Fruit fly (Drosophila melanogaster) whole organism, embryonic: Measurements from ENCODE around the gene Dscam3.

ENCODE experiments used
- ATbp ChIP-seq: fragments of 200-800 bp; sonication (Bioruptor generic); optimal IDR thresholded peaks from 2 replicates; lab custom pipeline; 2017; ENCODE audit warnings: missing biosample characterization, mild to moderate bottlenecking, missing genetic modification characterization, missing genetic modification reagents
- Antp ChIP-seq: fragments of 200-800 bp; sonication (Bioruptor generic); optimal IDR thresholded peaks from 3 replicates; lab custom pipeline; 2016; ENCODE audit warnings: missing biosample characterization, missing genetic modification characterization
- Bdp1 ChIP-seq: fragments of 200-800 bp; sonication (Bioruptor generic); optimal IDR thresholded peaks from 3 replicates; lab custom pipeline; 2016; ENCODE audit warnings: missing biosample characterization, missing genetic modification characterization
- CG11695 ChIP-seq: fragments of 200-800 bp; sonication (Bioruptor generic); IDR thresholded peaks from 3 replicates; pipeline ENCODE4 v1.3.6; 2022; ENCODE audit warnings: missing biosample characterization, missing genetic modification characterization
- CG14014 ChIP-seq: fragments of 200-800 bp; sonication (Bioruptor generic); IDR thresholded peaks from 2 replicates; pipeline ENCODE4 v1.3.6; 2022; ENCODE audit warnings: missing biosample characterization, missing genetic modification characterization
- CG14710 ChIP-seq: fragments of 200-800 bp; sonication (Bioruptor generic); optimal IDR thresholded peaks from 3 replicates; lab custom pipeline; 2019; ENCODE audit warnings: missing biosample characterization, mild to moderate bottlenecking, missing genetic modification characterization, moderate library complexity
- CG14860 ChIP-seq: fragments of 200-800 bp; sonication (Bioruptor generic); IDR thresholded peaks from 3 replicates; pipeline ENCODE4 v1.3.6; 2022; ENCODE audit warnings: missing biosample characterization, missing genetic modification characterization; ENCODE audit not compliant: partially characterized antibody
- CG17829 ChIP-seq: fragments of 200-800 bp; optimal IDR thresholded peaks from 2 replicates; lab custom pipeline; 2019; ENCODE audit warnings: missing biosample characterization, mild to moderate bottlenecking, missing genetic modification characterization, moderate library complexity
- CG2129 ChIP-seq: fragments of 200-800 bp; sonication (Bioruptor generic); IDR thresholded peaks from 2 replicates; pipeline ENCODE4 v1.3.6; 2022; ENCODE audit warnings: missing biosample characterization, missing genetic modification characterization; ENCODE audit not compliant: partially characterized antibody
- CG2202 ChIP-seq: fragments of 200-800 bp; sonication (Bioruptor generic); optimal IDR thresholded peaks from 2 replicates; lab custom pipeline; 2018; ENCODE audit warnings: missing biosample characterization, mild to moderate bottlenecking, missing genetic modification characterization
- CG31388 ChIP-seq: fragments of 200-800 bp; sonication (Bioruptor generic); optimal IDR thresholded peaks from 2 replicates; lab custom pipeline; 2016; ENCODE audit warnings: missing biosample characterization, missing genetic modification characterization
- CG32772 ChIP-seq: fragments of 200-800 bp; sonication (Bioruptor generic); IDR thresholded peaks from 2 replicates; pipeline ENCODE4 v1.3.6; 2022; ENCODE audit warnings: missing biosample characterization, missing genetic modification characterization
- CG34224 ChIP-seq: fragments of 200-800 bp; sonication (Bioruptor generic); IDR thresholded peaks from 3 replicates; pipeline ENCODE4 v1.3.6; 2022; ENCODE audit warnings: missing biosample characterization, missing genetic modification characterization; ENCODE audit not compliant: partially characterized antibody
- CG34376 ChIP-seq: fragments of 200-800 bp; sonication (Bioruptor generic); optimal IDR thresholded peaks from 2 replicates; lab custom pipeline; 2018; ENCODE audit warnings: missing biosample characterization, mild to moderate bottlenecking, missing genetic modification characterization
- CG4854 ChIP-seq: fragments of 200-800 bp; sonication (Bioruptor generic); optimal IDR thresholded peaks from 2 replicates; lab custom pipeline; 2016; ENCODE audit warnings: missing biosample characterization, missing genetic modification characterization, inconsistent platforms
- CG5245 ChIP-seq: fragments of 200-800 bp; sonication (Bioruptor generic); optimal IDR thresholded peaks from 3 replicates; lab custom pipeline; 2016; ENCODE audit warnings: missing biosample characterization, missing genetic modification characterization
- CG7928 ChIP-seq: fragments of 200-800 bp; sonication (Bioruptor generic); optimal IDR thresholded peaks from 2 replicates; lab custom pipeline; 2017; ENCODE audit warnings: missing biosample characterization, mild to moderate bottlenecking, missing genetic modification characterization
- CHES-1-like ChIP-seq: fragments of 200-800 bp; sonication (Bioruptor generic); optimal IDR thresholded peaks from 2 replicates; lab custom pipeline; 2016; ENCODE audit warnings: missing biosample characterization, missing genetic modification characterization
- Dfd ChIP-seq, 2 experiments: fragments of >200 bp; optimal IDR thresholded peaks; 2 replicates each; lab custom pipeline; 2017; ENCODE audit warnings: missing biosample characterization in 2 of 2, missing genetic modification characterization in 2 of 2
- Dll ChIP-seq: fragments of 200-800 bp; sonication (Bioruptor generic); IDR thresholded peaks from 4 replicates; pipeline ENCODE4 v1.3.6; 2022; ENCODE audit warnings: missing biosample characterization, missing genetic modification characterization; ENCODE audit not compliant: partially characterized antibody
- Dref ChIP-seq: fragments of 200-800 bp; sonication (Bioruptor generic); IDR thresholded peaks from 2 replicates; pipeline ENCODE4 v1.3.6; 2022; ENCODE audit warnings: missing biosample characterization, missing genetic modification characterization
- HLHmδ ChIP-seq: fragments of 200-800 bp; sonication (Bioruptor generic); optimal IDR thresholded peaks from 2 replicates; lab custom pipeline; 2018; ENCODE audit warnings: missing biosample characterization, mild to moderate bottlenecking, missing genetic modification characterization, moderate library complexity
- Hmx ChIP-seq: fragments of 200-800 bp; sonication (Bioruptor generic); optimal IDR thresholded peaks from 2 replicates; lab custom pipeline; 2016; ENCODE audit warnings: missing biosample characterization, missing genetic modification characterization
- Lpt ChIP-seq: fragments of >200 bp; optimal IDR thresholded peaks from 2 replicates; lab custom pipeline; 2018; ENCODE audit warnings: missing biosample characterization, missing genetic modification characterization
- Myb ChIP-seq: fragments of 200-800 bp; sonication (Bioruptor generic); optimal IDR thresholded peaks from 2 replicates; lab custom pipeline; 2016; ENCODE audit warnings: missing biosample characterization, missing genetic modification characterization
- Nf-YC ChIP-seq: fragments of 200-800 bp; optimal IDR thresholded peaks from 3 replicates; lab custom pipeline; 2019; ENCODE audit warnings: missing biosample characterization, mild to moderate bottlenecking, missing genetic modification characterization, moderate library complexity
- Oaz ChIP-seq: fragments of 200-800 bp; sonication (Bioruptor generic); IDR thresholded peaks from 2 replicates; pipeline ENCODE4 v1.3.6; 2022; ENCODE audit warnings: missing biosample characterization, missing genetic modification characterization
- Opbp ChIP-seq: fragments of 200-800 bp; sonication (Bioruptor generic); IDR thresholded peaks from 3 replicates; pipeline ENCODE4 v1.3.6; 2022; ENCODE audit warnings: missing biosample characterization, missing genetic modification characterization; ENCODE audit not compliant: partially characterized antibody
- Rfx ChIP-seq: fragments of 200-800 bp; sonication (Bioruptor generic); IDR thresholded peaks from 2 replicates; pipeline ENCODE4 v1.3.6; 2022; ENCODE audit warnings: missing biosample characterization, missing genetic modification characterization
- al ChIP-seq: fragments of 200-800 bp; sonication (Bioruptor generic); IDR thresholded peaks from 2 replicates; pipeline ENCODE4 v1.3.6; 2022; ENCODE audit warnings: missing biosample characterization, missing genetic modification characterization
- aop ChIP-seq: fragments of 200-800 bp; sonication (Bioruptor generic); IDR thresholded peaks from 2 replicates; pipeline ENCODE4 v1.3.6; 2022; ENCODE audit warnings: missing biosample characterization, missing genetic modification characterization
- ase ChIP-seq: fragments of 200-800 bp; sonication (Bioruptor generic); IDR thresholded peaks from 3 replicates; pipeline ENCODE4 v1.3.6; 2022; ENCODE audit warnings: missing biosample characterization, missing genetic modification characterization
- bsh ChIP-seq, 2 experiments: fragments of 200-800 bp; sonication (Bioruptor generic); optimal IDR thresholded peaks; 2 replicates each; lab custom pipeline; 2017 to 2018; ENCODE audit warnings: mild to moderate bottlenecking in 2 of 2, missing biosample characterization in 2 of 2, missing genetic modification characterization in 2 of 2, moderate library complexity in 1 of 2
- cad ChIP-seq: fragments of >200 bp; optimal IDR thresholded peaks from 2 replicates; lab custom pipeline; 2017; ENCODE audit warnings: missing biosample characterization, missing genetic modification characterization
- cato ChIP-seq: fragments of 200-800 bp; sonication (Bioruptor generic); optimal IDR thresholded peaks from 2 replicates; lab custom pipeline; 2016; ENCODE audit warnings: missing biosample characterization, missing genetic modification characterization, borderline replicate concordance
- cwo ChIP-seq: fragments of 200-800 bp; sonication (Bioruptor generic); optimal IDR thresholded peaks from 3 replicates; lab custom pipeline; 2017; ENCODE audit warnings: missing biosample characterization, missing genetic modification characterization, mild to moderate bottlenecking, moderate library complexity, missing genetic modification reagents
- dati ChIP-seq: fragments of 200-800 bp; sonication (Bioruptor generic); IDR thresholded peaks from 2 replicates; pipeline ENCODE4 v1.3.6; 2022; ENCODE audit warnings: missing biosample characterization, missing genetic modification characterization
- esg ChIP-seq: fragments of 200-800 bp; sonication (Bioruptor generic); conservative IDR thresholded peaks from 2 replicates; pipeline ENCODE4 v1.3.6; 2022; ENCODE audit warnings: missing biosample characterization, missing genetic modification characterization
- gce ChIP-seq: fragments of 200-800 bp; sonication (Bioruptor generic); IDR thresholded peaks from 3 replicates; pipeline ENCODE4 v1.3.6; 2022; ENCODE audit warnings: missing biosample characterization, missing genetic modification characterization
- gcm2 ChIP-seq: fragments of 200-800 bp; sonication (Bioruptor generic); optimal IDR thresholded peaks from 2 replicates; lab custom pipeline; 2016; ENCODE audit warnings: missing biosample characterization, missing genetic modification characterization
- grau ChIP-seq: fragments of 200-800 bp; optimal IDR thresholded peaks from 3 replicates; lab custom pipeline; 2019; ENCODE audit warnings: missing biosample characterization, mild to moderate bottlenecking, missing genetic modification characterization, moderate library complexity
- hb ChIP-seq: fragments of 200-800 bp; sonication (Bioruptor generic); IDR thresholded peaks from 3 replicates; pipeline ENCODE4 v1.3.6; 2022; ENCODE audit warnings: missing biosample characterization, missing genetic modification characterization; ENCODE audit not compliant: partially characterized antibody
- lov ChIP-seq, 2 experiments: fragments of 200-800 bp in 1 of 2; fragments of >200 bp in 1 of 2; sonication (Bioruptor generic) in 1 of 2; IDR thresholded peaks in 1 of 2; optimal IDR thresholded peaks in 1 of 2; 2 replicates in 1 of 2; 3 replicates in 1 of 2; pipeline versions ENCODE4 v1.3.6 to Lab custom; 2017 to 2022; ENCODE audit warnings: missing biosample characterization in 1 of 2, missing genetic modification characterization in 1 of 2
- oc ChIP-seq: fragments of 200-800 bp; sonication (Bioruptor generic); optimal IDR thresholded peaks from 2 replicates; lab custom pipeline; 2018; ENCODE audit warnings: missing biosample characterization, mild to moderate bottlenecking, missing genetic modification characterization, moderate library complexity
- odd ChIP-seq: fragments of 200-800 bp; sonication (Bioruptor generic); optimal IDR thresholded peaks from 2 replicates; lab custom pipeline; 2017; ENCODE audit warnings: missing biosample characterization, mild to moderate bottlenecking, missing genetic modification characterization
- sim ChIP-seq: fragments of 200-800 bp; sonication (Bioruptor generic); IDR thresholded peaks from 2 replicates; pipeline ENCODE4 v1.3.6; 2022; ENCODE audit warnings: missing biosample characterization, missing genetic modification characterization
- slbo ChIP-seq: fragments of 200-800 bp; sonication (Bioruptor generic); IDR thresholded peaks from 2 replicates; pipeline ENCODE4 v1.3.6; 2022; ENCODE audit warnings: missing biosample characterization, missing genetic modification characterization
- sna ChIP-seq: fragments of 200-800 bp; sonication (Bioruptor generic); IDR thresholded peaks from 2 replicates; pipeline ENCODE4 v1.3.6; 2022; ENCODE audit warnings: missing biosample characterization, missing genetic modification characterization; ENCODE audit not compliant: partially characterized antibody
- tap ChIP-seq: fragments of 200-800 bp; optimal IDR thresholded peaks from 3 replicates; lab custom pipeline; 2019; ENCODE audit warnings: missing biosample characterization, mild to moderate bottlenecking, missing genetic modification characterization, moderate library complexity
- tna ChIP-seq: fragments of 200-800 bp; sonication (Bioruptor generic); IDR thresholded peaks from 2 replicates; pipeline ENCODE4 v1.3.6; 2022; ENCODE audit warnings: missing biosample characterization, missing genetic modification characterization; ENCODE audit not compliant: partially characterized antibody

The Dscam3 gene

DNA sequence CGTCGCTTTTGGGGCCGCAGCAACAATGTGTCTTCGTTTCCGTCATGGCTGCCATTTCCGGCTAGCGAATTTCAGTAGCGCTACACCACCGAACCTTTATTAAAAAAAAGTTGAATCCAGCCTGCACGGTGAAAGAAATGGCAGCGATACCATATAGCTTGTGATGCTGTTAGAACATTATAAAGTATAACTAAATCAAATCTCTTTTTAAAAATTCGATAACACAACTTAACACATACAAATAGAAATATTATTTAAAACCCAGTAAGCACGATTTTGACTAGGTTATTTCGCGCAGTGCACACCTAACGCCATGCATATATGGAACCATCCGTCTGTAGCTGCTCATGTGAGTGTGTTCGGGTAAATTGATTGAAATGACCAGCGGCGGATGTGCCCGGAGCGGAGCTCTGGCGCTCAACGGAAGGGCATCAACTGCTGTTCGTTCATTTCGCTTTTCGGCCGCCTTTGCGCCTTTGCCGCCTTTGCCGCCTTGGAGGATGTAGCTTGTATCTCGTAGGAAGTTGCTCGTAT lies 20.7 kb upstream of the Dscam3 start (continued):
- TF ChIP-seq Dfd (GFP tag; optimal IDR thresholded peaks at IDR 0.05; lab: Kevin White, UChicago) (no peak), oc (tag; lab: Kevin White, UChicago) (no peak), CG4854 (GFP tag; lab: Kevin White, UChicago) (no peak), CG11695 (GFP tag; lab: Robert Waterston, UW) (peak; percentile 42; the same call in 1 of the 3 replicates), ase (GFP tag; lab: Robert Waterston, UW) (no peak), CG14014 (GFP tag; lab: Robert Waterston, UW) (peak; percentile 31; the same call in 1 of the 2 replicates), CG34376 (GFP tag; lab: Kevin White, UChicago) (no peak), gcm2 (no peak), Dll (GFP tag; lab: Robert Waterston, UW) (no peak), sim (GFP tag; lab: Robert Waterston, UW) (no peak), CG34224 (no peak), CG2202 (tag; lab: Kevin White, UChicago) (no peak), ATbp (GFP tag; lab: Kevin White, UChicago) (no peak), tna (GFP tag; lab: Robert Waterston, UW) (no peak), odd (GFP tag; lab: Kevin White, UChicago) (no peak), Oaz (GFP tag; lab: Robert Waterston, UW) (no peak), HLHmδ (GFP tag; lab: Kevin White, UChicago) (no peak), CG32772 (no peak), esg (GFP tag; lab: Robert Waterston, UW) (no peak), Hmx (no peak), Bdp1 (GFP tag; lab: Kevin White, UChicago) (no peak), CG14710 (tag; lab: Kevin White, UChicago) (no peak), aop (GFP tag; lab: Robert Waterston, UW) (no peak), Rfx (GFP tag; lab: Robert Waterston, UW) (peak; percentile 64), bsh (GFP tag; optimal IDR thresholded peaks at IDR 0.05; lab: Kevin White, UChicago) (no peak), CG7928 (GFP tag; lab: Kevin White, UChicago) (no peak), CG31388 (GFP tag; lab: Kevin White, UChicago) (no peak), CG17829 (no peak), al (no peak; the same call in 1 of the 2 replicates), CHES-1-like (GFP tag; lab: Kevin White, UChicago) (no peak), Antp (GFP tag; lab: Kevin White, UChicago) (no peak), hb (GFP tag; lab: Robert Waterston, UW) (no peak), sna (GFP tag; lab: Robert Waterston, UW) (no peak), slbo (peak; percentile 69), Dref (GFP tag; lab: Robert Waterston, UW) (no peak), Nf-YC (tag; lab: Kevin White, UChicago) (peak; percentile 4), Myb (GFP tag; lab: Kevin White, UChicago) (peak; percentile 12), gce (GFP tag; lab: Robert Waterston, UW) (no peak), grau (tag; lab: Kevin White, UChicago) (peak; percentile 60), cato (GFP tag; lab: Kevin White, UChicago) (no peak), CG5245 (GFP tag; lab: Kevin White, UChicago) (no peak), Lpt (no peak), Opbp (GFP tag; lab: Robert Waterston, UW) (no peak), cad (GFP tag; lab: Kevin White, UChicago) (no peak), lov (optimal IDR thresholded peaks at IDR 0.05; lab: Kevin White, UChicago) (no peak), lov (GFP tag; IDR thresholded peaks at IDR 0.05; lab: Robert Waterston, UW) (no peak), dati (GFP tag; lab: Robert Waterston, UW) (no peak), CG14860 (no peak), tap (tag; lab: Kevin White, UChicago) (peak; percentile 15), cwo (GFP tag; lab: Kevin White, UChicago) (peak; percentile 59), CG2129 (GFP tag; lab: Robert Waterston, UW) (no peak)
